Worm (Caenorhabditis elegans) whole organism, late embryonic: Measurements from ENCODE around the gene C08F8.15.
A peak's percentile ranks its signal among the peaks of the same experiment; 100 is the strongest.

ENCODE experiments used
- C08G9.2 ChIP-seq: sonication (generic microtip); optimal IDR thresholded peaks from 2 replicates; lab custom pipeline; 2016; ENCODE audit warnings: mild to moderate bottlenecking, missing genetic modification characterization, moderate library complexity, missing compliant biosample characterization
- F13H6.1 ChIP-seq: sonication (generic microtip); optimal IDR thresholded peaks from 2 replicates; lab custom pipeline; 2016; ENCODE audit warnings: missing genetic modification characterization, missing compliant biosample characterization
- K02D7.2 ChIP-seq: sonication (generic microtip); optimal IDR thresholded peaks from 2 replicates; lab custom pipeline; 2017; ENCODE audit warnings: mild to moderate bottlenecking, missing genetic modification characterization, missing compliant biosample characterization
- K09A11.1 ChIP-seq: sonication (generic microtip); optimal IDR thresholded peaks from 2 replicates; lab custom pipeline; 2017; ENCODE audit warnings: antibody characterized with exemption, mild to moderate bottlenecking, missing genetic modification characterization, missing compliant biosample characterization; ENCODE audit not compliant: insufficient read depth
- T23F11.4 ChIP-seq: fragments of 200-800 bp; sonication (Bioruptor generic); optimal IDR thresholded peaks from 2 replicates; lab custom pipeline; 2018; ENCODE audit warnings: mild to moderate bottlenecking, missing genetic modification characterization, missing compliant biosample characterization
- Y22D7AL.16 ChIP-seq: sonication (generic microtip); optimal IDR thresholded peaks from 2 replicates; lab custom pipeline; 2016; ENCODE audit warnings: missing genetic modification characterization, missing compliant biosample characterization
- ahr-1 ChIP-seq: sonication (generic microtip); optimal IDR thresholded peaks from 2 replicates; lab custom pipeline; 2016; ENCODE audit warnings: missing genetic modification characterization, missing compliant biosample characterization
- ama-1 ChIP-seq: fragments of 150-350 bp; optimal IDR thresholded peaks from 2 replicates; lab custom pipeline; 2014
- ceh-14 ChIP-seq: sonication (generic microtip); optimal IDR thresholded peaks from 2 replicates; lab custom pipeline; 2016; ENCODE audit warnings: missing genotype, missing genetic modification characterization, missing compliant biosample characterization
- ceh-2 ChIP-seq: sonication (generic microtip); optimal IDR thresholded peaks from 2 replicates; lab custom pipeline; 2016; ENCODE audit warnings: missing genotype, missing genetic modification characterization, missing compliant biosample characterization
- ceh-24 ChIP-seq: sonication (generic microtip); optimal IDR thresholded peaks from 2 replicates; lab custom pipeline; 2016; ENCODE audit warnings: mild to moderate bottlenecking, missing genetic modification characterization, missing compliant biosample characterization
- ceh-31 ChIP-seq: sonication (generic microtip); optimal IDR thresholded peaks from 2 replicates; lab custom pipeline; 2016; ENCODE audit warnings: missing genetic modification characterization, missing compliant biosample characterization
- ceh-34 ChIP-seq: sonication (generic microtip); optimal IDR thresholded peaks from 2 replicates; lab custom pipeline; 2016; ENCODE audit warnings: mild to moderate bottlenecking, missing genetic modification characterization, missing compliant biosample characterization
- ceh-45 ChIP-seq: fragments of 200-800 bp; sonication (Bioruptor generic); IDR thresholded peaks from 2 replicates; pipeline ENCODE4 v1.3.6; 2022; ENCODE audit warnings: missing genetic modification reagents, missing genetic modification characterization, missing compliant biosample characterization
- ceh-48 ChIP-seq: sonication (generic microtip); optimal IDR thresholded peaks from 2 replicates; lab custom pipeline; 2016; ENCODE audit warnings: missing genetic modification characterization, inconsistent platforms, missing compliant biosample characterization
- ceh-6 ChIP-seq: fragments of 200-800 bp; sonication (Bioruptor generic); optimal IDR thresholded peaks from 2 replicates; lab custom pipeline; 2018; ENCODE audit warnings: mild to moderate bottlenecking, missing genetic modification characterization, missing compliant biosample characterization
- che-1 ChIP-seq: sonication (generic microtip); optimal IDR thresholded peaks from 2 replicates; lab custom pipeline; 2016; ENCODE audit warnings: mild to moderate bottlenecking, missing genetic modification characterization, missing compliant biosample characterization
- dmd-4 ChIP-seq: sonication (generic microtip); optimal IDR thresholded peaks from 2 replicates; lab custom pipeline; 2016; ENCODE audit warnings: borderline replicate concordance, missing genetic modification characterization, missing compliant biosample characterization
- dve-1 ChIP-seq: sonication (generic microtip); optimal IDR thresholded peaks from 2 replicates; lab custom pipeline; 2017; ENCODE audit warnings: antibody characterized with exemption, mild to moderate bottlenecking, missing genetic modification characterization, missing compliant biosample characterization
- elt-2 ChIP-seq: sonication (generic microtip); optimal IDR thresholded peaks from 2 replicates; lab custom pipeline; 2016; ENCODE audit warnings: missing genetic modification reagents, missing genetic modification characterization, missing compliant biosample characterization
- eyg-1 ChIP-seq: sonication (generic microtip); optimal IDR thresholded peaks from 2 replicates; lab custom pipeline; 2016; ENCODE audit warnings: missing genotype, missing genetic modification characterization, missing compliant biosample characterization
- fax-1 ChIP-seq: sonication (generic microtip); optimal IDR thresholded peaks from 2 replicates; lab custom pipeline; 2016; ENCODE audit warnings: missing genotype, missing genetic modification characterization, missing compliant biosample characterization
- hlh-13 ChIP-seq: fragments of 200-800 bp; sonication (Bioruptor generic); optimal IDR thresholded peaks from 2 replicates; lab custom pipeline; 2018; ENCODE audit warnings: mild to moderate bottlenecking, missing genetic modification characterization, missing compliant biosample characterization
- hlh-15 ChIP-seq: sonication (generic microtip); optimal IDR thresholded peaks from 2 replicates; lab custom pipeline; 2016; ENCODE audit warnings: missing genetic modification characterization, missing compliant biosample characterization
- hlh-30 ChIP-seq: sonication (generic microtip); optimal IDR thresholded peaks from 2 replicates; lab custom pipeline; 2017; ENCODE audit warnings: antibody characterized with exemption, missing genetic modification characterization, missing compliant biosample characterization; ENCODE audit not compliant: insufficient read depth
- hlh-6 ChIP-seq: sonication (generic microtip); optimal IDR thresholded peaks from 2 replicates; lab custom pipeline; 2016; ENCODE audit warnings: missing genotype, missing genetic modification characterization, missing compliant biosample characterization
- hlh-8 ChIP-seq: sonication (generic microtip); optimal IDR thresholded peaks from 2 replicates; lab custom pipeline; 2016; ENCODE audit warnings: missing genotype, missing genetic modification characterization, missing compliant biosample characterization
- lim-6 ChIP-seq: sonication (generic microtip); optimal IDR thresholded peaks from 2 replicates; lab custom pipeline; 2016; ENCODE audit warnings: missing genetic modification characterization, missing compliant biosample characterization
- nfya-1 ChIP-seq: sonication (generic microtip); optimal IDR thresholded peaks from 2 replicates; lab custom pipeline; 2017; ENCODE audit warnings: missing genetic modification characterization, mild to moderate bottlenecking, missing compliant biosample characterization, antibody characterized with exemption, moderate library complexity
- nhr-11 ChIP-seq: fragments of 150-350 bp; optimal IDR thresholded peaks from 2 replicates; lab custom pipeline; 2014; ENCODE audit warnings: missing biosample characterization, missing genetic modification characterization
- nhr-232 ChIP-seq: sonication (generic microtip); optimal IDR thresholded peaks from 2 replicates; lab custom pipeline; 2016; ENCODE audit warnings: missing genetic modification characterization, missing compliant biosample characterization
- pag-3 ChIP-seq: sonication (generic microtip); optimal IDR thresholded peaks from 2 replicates; lab custom pipeline; 2016; ENCODE audit warnings: missing compliant biosample characterization, missing genetic modification characterization, borderline replicate concordance
- pat-9 ChIP-seq: fragments of 200-800 bp; sonication (Bioruptor generic); optimal IDR thresholded peaks from 2 replicates; lab custom pipeline; 2018; ENCODE audit warnings: mild to moderate bottlenecking, missing genetic modification characterization, moderate library complexity, missing compliant biosample characterization
- pax-1 ChIP-seq: fragments of 150-350 bp; optimal IDR thresholded peaks from 2 replicates; lab custom pipeline; 2014; ENCODE audit warnings: missing biosample characterization, missing genetic modification characterization
- pha-2 ChIP-seq: sonication (generic microtip); optimal IDR thresholded peaks from 2 replicates; lab custom pipeline; 2017; ENCODE audit warnings: mild to moderate bottlenecking, missing genetic modification characterization, missing compliant biosample characterization
- pha-4 ChIP-seq: fragments of 150-350 bp; optimal IDR thresholded peaks from 2 replicates; lab custom pipeline; 2018; ENCODE audit warnings: missing biosample characterization, missing genetic modification reagents, missing genetic modification characterization
- pqm-1 ChIP-seq: sonication (generic microtip); optimal IDR thresholded peaks from 2 replicates; lab custom pipeline; 2016; ENCODE audit warnings: missing genetic modification characterization, missing compliant biosample characterization
- ref-2 ChIP-seq: sonication (generic microtip); optimal IDR thresholded peaks from 2 replicates; lab custom pipeline; 2016; ENCODE audit warnings: missing genetic modification characterization, missing compliant biosample characterization
- sox-2 ChIP-seq: fragments of 200-800 bp; sonication (Bioruptor generic); IDR thresholded peaks from 2 replicates; pipeline ENCODE4 v1.3.6; 2022; ENCODE audit warnings: missing genetic modification reagents, missing genetic modification characterization, missing compliant biosample characterization
- sox-4 ChIP-seq: sonication (generic microtip); optimal IDR thresholded peaks from 2 replicates; lab custom pipeline; 2017; ENCODE audit warnings: mild to moderate bottlenecking, missing genetic modification characterization, inconsistent platforms, missing compliant biosample characterization
- tbx-7 ChIP-seq: sonication (generic microtip); optimal IDR thresholded peaks from 2 replicates; lab custom pipeline; 2016; ENCODE audit warnings: missing genotype, missing genetic modification characterization, missing compliant biosample characterization
- unc-42 ChIP-seq: sonication (generic microtip); optimal IDR thresholded peaks from 2 replicates; lab custom pipeline; 2016; ENCODE audit warnings: missing genotype, missing genetic modification characterization, missing compliant biosample characterization
- unc-55 ChIP-seq: sonication (generic microtip); optimal IDR thresholded peaks from 2 replicates; lab custom pipeline; 2017; ENCODE audit warnings: missing biosample characterization, missing genetic modification reagents, missing genetic modification characterization
- unc-86 ChIP-seq: sonication (generic microtip); optimal IDR thresholded peaks from 2 replicates; lab custom pipeline; 2016; ENCODE audit warnings: missing genetic modification characterization, missing compliant biosample characterization
- zip-5 ChIP-seq: sonication (generic microtip); optimal IDR thresholded peaks from 2 replicates; lab custom pipeline; 2016; ENCODE audit warnings: missing genetic modification characterization, missing compliant biosample characterization
- ztf-16 ChIP-seq: sonication (generic microtip); optimal IDR thresholded peaks from 2 replicates; lab custom pipeline; 2017; ENCODE audit warnings: missing genetic modification characterization, missing compliant biosample characterization

The C08F8.15 gene

ce11 chrIV:11154425-11155114 lies 6.0 kb downstream of the C08F8.15 start, which contains the start of gene C08F8.3:
C08F8.3 (plus strand) TSS chrIV:11155044.
- TF ChIP-seq nfya-1 (tag; lab: Kevin White, UChicago): peak; percentile 37

ce11 chrIV:11150844-11151243 lies 9.8 kb downstream of the C08F8.15 start, which contains the start of gene C08F8.2:
C08F8.2 (plus strand) TSS chrIV:11150997.
- TF ChIP-seq zip-5 (tag; lab: Kevin White, UChicago) (no peak), ceh-31 (tag; lab: Kevin White, UChicago) (no peak), ahr-1 (tag; lab: Kevin White, UChicago) (no peak), unc-42 (no peak), eyg-1 (no peak), ceh-14 (tag; lab: Kevin White, UChicago) (no peak), sox-4 (tag; lab: Kevin White, UChicago) (no peak)

- no peak for TF ChIP-seq hlh-13 (GFP tag; lab: Kevin White, UChicago)
- TF ChIP-seq fax-1: no peak
- no peak for TF ChIP-seq ztf-16
- TF ChIP-seq lim-6 (tag; lab: Kevin White, UChicago): no peak
- TF ChIP-seq tbx-7 (tag; lab: Kevin White, UChicago): no peak
- TF ChIP-seq ceh-2 (tag; lab: Kevin White, UChicago): no peak
- no peak for TF ChIP-seq pha-2 (tag; lab: Kevin White, UChicago)
- TF ChIP-seq nhr-232 (tag; lab: Kevin White, UChicago): no peak
- no peak for TF ChIP-seq ceh-48 (tag; lab: Kevin White, UChicago)
- peak; percentile 37 for TF ChIP-seq unc-55 (GFP tag; lab: Kevin White, UChicago)
- no peak for TF ChIP-seq ama-1 (lab: Kevin White, UChicago)
- TF ChIP-seq ahr-1 (tag; lab: Kevin White, UChicago): no peak
- no peak for TF ChIP-seq Y22D7AL.16 (tag; lab: Kevin White, UChicago)
- no peak for TF ChIP-seq hlh-8 (tag; lab: Kevin White, UChicago)
- no peak for TF ChIP-seq hlh-6 (tag; lab: Kevin White, UChicago)
- TF ChIP-seq pax-1 (tag; lab: Kevin White, UChicago): peak; percentile 66
- TF ChIP-seq ceh-45 (GFP tag; lab: Robert Waterston, UW): no peak
- TF ChIP-seq F13H6.1 (tag; lab: Kevin White, UChicago): peak; percentile 11
- TF ChIP-seq unc-42: peak; percentile 46
- TF ChIP-seq ceh-31 (tag; lab: Kevin White, UChicago): peak; percentile 50
- TF ChIP-seq che-1: no peak
- TF ChIP-seq unc-86 (tag; lab: Kevin White, UChicago): no peak
- TF ChIP-seq K02D7.2: no peak
- TF ChIP-seq pqm-1 (tag; lab: Kevin White, UChicago): no peak
- TF ChIP-seq dve-1 (tag; lab: Kevin White, UChicago): peak; percentile 54
- TF ChIP-seq zip-5 (tag; lab: Kevin White, UChicago): no peak
- TF ChIP-seq dmd-4 (tag; lab: Kevin White, UChicago): no peak
- TF ChIP-seq pat-9: no peak
- TF ChIP-seq hlh-15 (tag; lab: Kevin White, UChicago): no peak
- no peak for TF ChIP-seq T23F11.4 (GFP tag; lab: Kevin White, UChicago)
- peak; percentile 25 for TF ChIP-seq ref-2 (tag; lab: Kevin White, UChicago)
- no peak for TF ChIP-seq nhr-11
- TF ChIP-seq K09A11.1: no peak
- TF ChIP-seq hlh-30 (tag; lab: Kevin White, UChicago): no peak
- TF ChIP-seq C08G9.2 (tag; lab: Kevin White, UChicago): no peak
- peak; percentile 14 for TF ChIP-seq ceh-34
- TF ChIP-seq pha-4 (tag; lab: Kevin White, UChicago): no peak
- no peak for TF ChIP-seq ceh-24
- TF ChIP-seq eyg-1: no peak
- TF ChIP-seq sox-4 (tag; lab: Kevin White, UChicago): no peak
- no peak for TF ChIP-seq sox-2 (GFP tag; lab: Robert Waterston, UW)
- TF ChIP-seq pag-3 (tag; lab: Kevin White, UChicago): no peak
- TF ChIP-seq elt-2 (tag; lab: Kevin White, UChicago): peak; percentile 48
- TF ChIP-seq ceh-6 (GFP tag; lab: Kevin White, UChicago): no peak
Measured at ce11 chrIV:11149454-11150163, 11.0 kb downstream of the C08F8.15 start, which contains the start of the genes F01G4.6 and pfd-1. F01G4.6 (minus strand) TSS chrIV:11149504. pfd-1 (plus strand) TSS chrIV:11150113.
